Fruit fly (Drosophila melanogaster): ENCODE measurements around the gene RpL13A.

Gene RpL13A

dm6 chr3R:5624115-5624878, at the start of gene RpL13A, which contains the start of the genes Dph4 and Spec2:
RpL13A (plus strand) TSS chr3R:5624474.
Dph4 (minus strand) TSS chr3R:5624125.
Spec2 (minus strand) TSS chr3R:5624125.
- TF ChIP-seq pad (GFP tag; optimal IDR thresholded peaks at IDR 0.05) (peak; percentile 85), Clk (GFP tag; optimal IDR thresholded peaks at IDR 0.05) (peak; percentile 85), CG11617 (GFP tag; optimal IDR thresholded peaks at IDR 0.05) (peak; percentile 98), CG33017 (tag; optimal IDR thresholded peaks at IDR 0.05) (peak; percentile 90), toe (GFP tag; optimal IDR thresholded peaks at IDR 0.05) (no peak), CG1620 (GFP tag; optimal IDR thresholded peaks at IDR 0.05) (peak; percentile 97), CG5204 (GFP tag; optimal IDR thresholded peaks at IDR 0.05) (no peak), bab1 (GFP tag; optimal IDR thresholded peaks at IDR 0.05) (peak; percentile 92), CG14711 (tag; optimal IDR thresholded peaks at IDR 0.05) (peak; percentile 73), CG7101 (tag; optimal IDR thresholded peaks at IDR 0.05) (peak; percentile 96), Crg-1 (GFP tag; optimal IDR thresholded peaks at IDR 0.05) (peak; percentile 98), Mnt (GFP tag; optimal IDR thresholded peaks at IDR 0.05) (peak; percentile 95), cnc (optimal IDR thresholded peaks at IDR 0.05) (no peak), kay (GFP tag; ENCODE audit: borderline replicate concordance) (no peak), cic (GFP tag; optimal IDR thresholded peaks at IDR 0.05) (peak; percentile 72), tj (GFP tag; optimal IDR thresholded peaks at IDR 0.05) (peak; percentile 88), Hr96 (GFP tag; optimal IDR thresholded peaks at IDR 0.05) (no peak), ovo (GFP tag; optimal IDR thresholded peaks at IDR 0.05) (peak; percentile 94), CG12768 (GFP tag; optimal IDR thresholded peaks at IDR 0.05) (peak; percentile 95), CG7045 (GFP tag; optimal IDR thresholded peaks at IDR 0.05) (peak; percentile 94)

DNA sequence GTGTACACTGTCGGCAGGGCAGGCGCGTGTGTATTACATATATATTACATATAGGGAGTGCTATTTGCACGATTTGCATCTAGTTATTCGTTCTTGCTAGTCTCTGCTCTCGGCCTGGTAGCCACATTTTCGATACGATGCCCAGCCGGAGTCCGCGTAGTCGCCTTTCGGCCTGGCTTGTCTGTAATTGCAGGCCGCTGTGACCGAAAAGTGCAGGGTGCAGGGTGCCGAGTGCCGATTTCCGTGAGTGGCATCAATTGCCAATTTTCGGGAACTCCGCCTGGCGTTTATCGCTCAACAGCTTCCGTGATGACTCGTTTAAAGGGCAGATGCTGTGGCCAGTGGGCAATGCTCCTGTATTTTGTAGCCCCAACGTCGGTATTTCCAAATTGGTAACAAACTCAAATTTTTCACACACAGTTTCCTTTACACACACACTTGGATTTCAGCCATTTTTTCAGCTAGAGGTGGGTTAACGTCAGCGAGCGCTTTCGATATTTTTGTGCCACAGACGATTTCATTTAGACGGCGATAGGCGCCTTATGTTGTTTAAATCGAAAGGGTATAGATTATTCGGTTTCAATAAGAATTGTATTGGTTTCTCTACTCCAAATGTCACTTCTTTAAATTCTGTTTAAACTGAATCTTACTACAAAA, 36.3 kb upstream of the RpL13A start, which contains the start of gene CG2926:
TSS of gene CG2926 (minus strand) at position 518 of the 657 bp plus-strand sequence.
- TF ChIP-seq CG7045 (GFP tag; optimal IDR thresholded peaks at IDR 0.05) (peak; percentile 2), CG12768 (GFP tag; optimal IDR thresholded peaks at IDR 0.05) (peak; percentile 62), kay (GFP tag; ENCODE audit: borderline replicate concordance) (no peak), CG1620 (GFP tag; optimal IDR thresholded peaks at IDR 0.05) (peak; percentile 51), Mnt (GFP tag; optimal IDR thresholded peaks at IDR 0.05) (peak; percentile 48), Crg-1 (GFP tag; optimal IDR thresholded peaks at IDR 0.05) (peak; percentile 60), CG5204 (GFP tag; optimal IDR thresholded peaks at IDR 0.05) (no peak), tj (GFP tag; optimal IDR thresholded peaks at IDR 0.05) (no peak), Clk (GFP tag; optimal IDR thresholded peaks at IDR 0.05) (peak; percentile 12), pad (GFP tag; optimal IDR thresholded peaks at IDR 0.05) (peak; percentile 45), CG7101 (tag; optimal IDR thresholded peaks at IDR 0.05) (peak; percentile 26), ovo (GFP tag; optimal IDR thresholded peaks at IDR 0.05) (peak; percentile 1), CG11617 (GFP tag; optimal IDR thresholded peaks at IDR 0.05) (peak; percentile 44), cnc (optimal IDR thresholded peaks at IDR 0.05) (no peak), CG14711 (tag; optimal IDR thresholded peaks at IDR 0.05) (no peak), bab1 (GFP tag; optimal IDR thresholded peaks at IDR 0.05) (peak; percentile 38), CG33017 (tag; optimal IDR thresholded peaks at IDR 0.05) (no peak)

DNA sequence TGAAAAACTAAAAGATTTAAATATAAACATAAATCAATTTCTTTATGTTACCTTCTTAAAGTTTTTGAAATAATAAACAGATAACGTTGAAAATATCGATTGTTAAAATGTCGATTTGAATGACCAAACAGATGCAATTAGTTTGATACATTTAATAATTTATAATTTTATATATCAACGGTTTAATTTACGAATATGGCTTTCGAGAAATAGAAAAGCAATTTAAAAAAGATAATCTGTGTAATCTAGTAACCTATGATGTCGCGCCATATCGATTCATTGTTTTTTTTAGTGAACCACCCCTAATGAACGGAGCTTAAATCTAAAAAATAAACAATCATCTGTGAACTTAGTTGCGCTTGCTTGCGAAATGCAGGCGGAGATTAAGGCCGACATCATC, 35.7 kb upstream of the RpL13A start, which contains the start of gene PolZ2:
TSS of gene PolZ2 (plus strand) at position 301 of the 400 bp plus-strand sequence.
- TF ChIP-seq Crg-1 (GFP tag; optimal IDR thresholded peaks at IDR 0.05) (no peak), Hr96 (GFP tag; optimal IDR thresholded peaks at IDR 0.05) (no peak), CG5204 (GFP tag; optimal IDR thresholded peaks at IDR 0.05) (no peak), CG1620 (GFP tag; optimal IDR thresholded peaks at IDR 0.05) (no peak)

- TF ChIP-seq CG7045 (GFP tag; optimal IDR thresholded peaks at IDR 0.05) (no peak), CG14711 (tag; optimal IDR thresholded peaks at IDR 0.05) (peak; percentile 48), Crg-1 (GFP tag; optimal IDR thresholded peaks at IDR 0.05) (no peak), CG7101 (tag; optimal IDR thresholded peaks at IDR 0.05) (peak; percentile 46), cic (GFP tag; optimal IDR thresholded peaks at IDR 0.05) (peak; percentile 21), tj (GFP tag; optimal IDR thresholded peaks at IDR 0.05) (peak; percentile 10), kay (GFP tag; ENCODE audit: borderline replicate concordance) (no peak), ovo (GFP tag; optimal IDR thresholded peaks at IDR 0.05) (no peak), cnc (optimal IDR thresholded peaks at IDR 0.05) (no peak), Clk (GFP tag; optimal IDR thresholded peaks at IDR 0.05) (peak; percentile 39), Hr96 (GFP tag; optimal IDR thresholded peaks at IDR 0.05) (no peak), Mnt (GFP tag; optimal IDR thresholded peaks at IDR 0.05) (peak; percentile 71), CG5204 (GFP tag; optimal IDR thresholded peaks at IDR 0.05) (no peak), CG1620 (GFP tag; optimal IDR thresholded peaks at IDR 0.05) (peak; percentile 24), bab1 (GFP tag; optimal IDR thresholded peaks at IDR 0.05) (no peak), CG33017 (tag; optimal IDR thresholded peaks at IDR 0.05) (no peak), toe (GFP tag; optimal IDR thresholded peaks at IDR 0.05) (no peak), CG12768 (GFP tag; optimal IDR thresholded peaks at IDR 0.05) (no peak), CG11617 (GFP tag; optimal IDR thresholded peaks at IDR 0.05) (peak; percentile 49), pad (GFP tag; optimal IDR thresholded peaks at IDR 0.05) (peak; percentile 23)
Observed at dm6 chr3R:5591398-5591853, 32.8 kb upstream of the RpL13A start, which contains the start of the genes noi and Vha26. noi (minus strand) TSS chr3R:5591459. Vha26 (plus strand) TSS chr3R:5591763.

dm6 chr3R:5592009-5592572, 32.2 kb upstream of the RpL13A start:
- TF ChIP-seq tj (GFP tag; optimal IDR thresholded peaks at IDR 0.05) (peak; percentile 20), Crg-1 (GFP tag; optimal IDR thresholded peaks at IDR 0.05) (no peak), CG12768 (GFP tag; optimal IDR thresholded peaks at IDR 0.05) (peak; percentile 41), pad (GFP tag; optimal IDR thresholded peaks at IDR 0.05) (peak; percentile 74), kay (GFP tag; ENCODE audit: borderline replicate concordance) (no peak), Mnt (GFP tag; optimal IDR thresholded peaks at IDR 0.05) (peak; percentile 62), cnc (optimal IDR thresholded peaks at IDR 0.05) (no peak), Hr96 (GFP tag; optimal IDR thresholded peaks at IDR 0.05) (no peak), cic (GFP tag; optimal IDR thresholded peaks at IDR 0.05) (peak; percentile 67), bab1 (GFP tag; optimal IDR thresholded peaks at IDR 0.05) (peak; percentile 15), CG7101 (tag; optimal IDR thresholded peaks at IDR 0.05) (peak; percentile 16), CG5204 (GFP tag; optimal IDR thresholded peaks at IDR 0.05) (no peak)
